Fruit fly (Drosophila melanogaster) whole organism, embryonic: ENCODE measurements around the gene CG6048.

ENCODE experiments used
- CG11456 ChIP-seq: fragments of 200-800 bp; sonication (Bioruptor generic); IDR thresholded peaks from 3 replicates; pipeline ENCODE4 v1.3.6; 2022; ENCODE audit warnings: missing biosample characterization, missing genetic modification characterization
- eve ChIP-seq, 2 experiments: fragments of >200 bp; optimal IDR thresholded peaks; 2 replicates each; lab custom pipeline; 2017; ENCODE audit warnings: missing biosample characterization in 2 of 2, missing genetic modification characterization in 2 of 2

DNA sequence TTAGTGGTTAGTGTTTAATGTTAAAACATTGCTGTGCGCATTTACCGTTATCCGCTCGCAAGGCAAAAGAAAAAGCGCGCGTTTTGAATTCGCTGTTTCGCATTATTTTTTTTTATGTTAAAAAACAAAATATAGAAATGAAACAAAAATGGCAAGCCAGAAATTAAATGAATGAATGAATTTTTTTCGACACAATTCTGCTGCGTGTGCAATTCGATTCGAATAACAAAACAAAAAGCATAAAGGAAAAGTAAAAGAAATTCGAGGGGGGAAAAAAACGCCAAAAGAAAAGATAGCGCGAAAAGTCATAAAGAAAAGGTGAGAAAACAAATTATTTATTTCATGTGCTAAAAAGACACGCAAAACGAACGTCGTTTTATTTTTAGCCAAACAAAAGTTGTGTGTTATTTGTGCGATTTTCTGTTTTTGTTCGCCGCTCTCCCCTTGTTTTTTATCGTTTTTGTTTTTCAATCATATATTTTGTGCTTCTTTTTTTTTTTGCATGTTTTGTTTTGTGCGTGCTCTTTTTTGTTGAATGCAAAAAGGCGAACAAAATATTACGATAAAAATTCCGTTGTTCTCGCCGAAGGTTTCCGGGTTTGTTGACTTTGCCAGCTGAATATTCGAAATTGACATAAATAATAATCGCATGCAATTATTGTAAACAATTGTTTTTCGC, 34.9 kb upstream of the CG6048 start:
- no peak for TF ChIP-seq eve (GFP tag; optimal IDR thresholded peaks at IDR 0.05; lab: Kevin White, UChicago)
- TF ChIP-seq CG11456 (GFP tag; lab: Robert Waterston, UW) = no peak
